Fruit fly (Drosophila melanogaster): Measurements from ENCODE around the gene CG8997.

CG8997 gene

dm6 chr2L:13833058-13833457, 12.1 kb downstream of the CG8997 start, which contains the start of the genes GatC, PolG2 and Polr2C (continued):
- no peak for TF ChIP-seq h (optimal IDR thresholded peaks at IDR 0.05)
- TF ChIP-seq CG11085 (GFP tag; IDR thresholded peaks at IDR 0.05), result no peak
- TF ChIP-seq tin (GFP tag; optimal IDR thresholded peaks at IDR 0.05), result peak; percentile 2
- no peak for TF ChIP-seq CG15269 (tag; optimal IDR thresholded peaks at IDR 0.05)
- TF ChIP-seq phol (tag; optimal IDR thresholded peaks at IDR 0.05), result peak; percentile 55
- no peak for TF ChIP-seq CG4328 (GFP tag; optimal IDR thresholded peaks at IDR 0.05)
- TF ChIP-seq CG33557 (GFP tag; optimal IDR thresholded peaks at IDR 0.05), result no peak
- TF ChIP-seq Rfx (GFP tag; IDR thresholded peaks at IDR 0.05), result peak; percentile 69
- TF ChIP-seq unc-4 (GFP tag; IDR thresholded peaks at IDR 0.05; ENCODE audit: partially characterized antibody), result peak; percentile 81
- TF ChIP-seq dpn (GFP tag; optimal IDR thresholded peaks at IDR 0.05), result peak; percentile 28 to 66
- TF ChIP-seq lmd (GFP tag; IDR thresholded peaks at IDR 0.05), result peak; percentile 41; the same call in 1 of the 2 replicates
- no peak for TF ChIP-seq wor (GFP tag; IDR thresholded peaks at IDR 0.05)
- peak; percentile 94 for TF ChIP-seq CG34224 (GFP tag; IDR thresholded peaks at IDR 0.05; ENCODE audit: partially characterized antibody)
- TF ChIP-seq CG10267 (tag; optimal IDR thresholded peaks at IDR 0.05), result peak; percentile 35
- TF ChIP-seq CG6654 (GFP tag; optimal IDR thresholded peaks at IDR 0.05), result no peak
- no peak for TF ChIP-seq wdn (GFP tag; IDR thresholded peaks at IDR 0.05)
- TF ChIP-seq CG10543 (GFP tag; optimal IDR thresholded peaks at IDR 0.05), result no peak
- no peak for TF ChIP-seq sisA (GFP tag; IDR thresholded peaks at IDR 0.05)
- TF ChIP-seq CG7839 (tag; optimal IDR thresholded peaks at IDR 0.05), result no peak
- no peak for TF ChIP-seq mirr (GFP tag; optimal IDR thresholded peaks at IDR 0.05)
- no peak for TF ChIP-seq usp (GFP tag; optimal IDR thresholded peaks at IDR 0.05)
- TF ChIP-seq nerfin-1 (tag; optimal IDR thresholded peaks at IDR 0.05), result no peak
- TF ChIP-seq Ptx1 (GFP tag; IDR thresholded peaks at IDR 0.05), result peak; percentile 60
- TF ChIP-seq crol (GFP tag; IDR thresholded peaks at IDR 0.05), result no peak
- no peak for TF ChIP-seq Hmx (GFP tag; optimal IDR thresholded peaks at IDR 0.05)
- TF ChIP-seq btn (GFP tag; optimal IDR thresholded peaks at IDR 0.05), result no peak
- peak; percentile 69 for TF ChIP-seq CG12391 (tag; optimal IDR thresholded peaks at IDR 0.05)
- TF ChIP-seq vfl (GFP tag; optimal IDR thresholded peaks at IDR 0.05), result peak; percentile 33
- TF ChIP-seq CG6272 (GFP tag; IDR thresholded peaks at IDR 0.05), result no peak
- TF ChIP-seq row (GFP tag; IDR thresholded peaks at IDR 0.05), result peak; percentile 92
- no peak for TF ChIP-seq CG13296 (GFP tag; optimal IDR thresholded peaks at IDR 0.05)
- TF ChIP-seq CG12769 (tag; optimal IDR thresholded peaks at IDR 0.05), result no peak
- peak; percentile 42 for TF ChIP-seq CG3995 (GFP tag; optimal IDR thresholded peaks at IDR 0.05)
- TF ChIP-seq toy (GFP tag; IDR thresholded peaks at IDR 0.05), result no peak
- TF ChIP-seq Hr39 (optimal IDR thresholded peaks at IDR 0.05), result no peak
- peak; percentile 14 for TF ChIP-seq ab (GFP tag; optimal IDR thresholded peaks at IDR 0.05)
- peak; percentile 49 for TF ChIP-seq ci (GFP tag; IDR thresholded peaks at IDR 0.05)
- TF ChIP-seq CG10654 (GFP tag; optimal IDR thresholded peaks at IDR 0.05), result no peak
- no peak for TF ChIP-seq sim (GFP tag; IDR thresholded peaks at IDR 0.05)
- TF ChIP-seq so (GFP tag; IDR thresholded peaks at IDR 0.05), result no peak
- no peak for TF ChIP-seq zen (tag; optimal IDR thresholded peaks at IDR 0.05)
- no peak for TF ChIP-seq CG1529 (GFP tag; optimal IDR thresholded peaks at IDR 0.05)
- no peak for TF ChIP-seq CG32772 (GFP tag; IDR thresholded peaks at IDR 0.05)
- peak; percentile 35 for TF ChIP-seq jumu (GFP tag; optimal IDR thresholded peaks at IDR 0.05)
- TF ChIP-seq Opbp (GFP tag; IDR thresholded peaks at IDR 0.05; ENCODE audit: partially characterized antibody), result peak; percentile 79; the same call in 2 of the 3 replicates
- peak; percentile 43 for TF ChIP-seq maf-S (GFP tag; optimal IDR thresholded peaks at IDR 0.05)
- TF ChIP-seq Dek (tag; optimal IDR thresholded peaks at IDR 0.05), result no peak
- peak; percentile 60 for TF ChIP-seq NfI (GFP tag; optimal IDR thresholded peaks at IDR 0.05)
- no peak for TF ChIP-seq hth (optimal IDR thresholded peaks at IDR 0.05)
- peak; percentile 5 for TF ChIP-seq CG9797 (GFP tag; optimal IDR thresholded peaks at IDR 0.05)
- TF ChIP-seq sqz (GFP tag; optimal IDR thresholded peaks at IDR 0.05), result no peak
- TF ChIP-seq CG17612 (GFP tag; IDR thresholded peaks at IDR 0.05), result no peak
- no peak for TF ChIP-seq Dad (GFP tag; optimal IDR thresholded peaks at IDR 0.05)
